Worm (Caenorhabditis elegans) whole organism, young adult: ENCODE measurements around the gene Y51B9A.14.

Experiments used
- F33H1.4 ChIP-seq: fragments of 200-800 bp; sonication (Bioruptor generic); IDR thresholded peaks from 2 replicates; pipeline ENCODE4 v1.3.6; 2022; ENCODE audit warnings: missing genetic modification reagents, missing genetic modification characterization, missing compliant biosample characterization
- F39B2.1 ChIP-seq: fragments of 200-800 bp; sonication (Bioruptor generic); IDR thresholded peaks from 2 replicates; pipeline ENCODE4 v1.3.6; 2022; ENCODE audit warnings: missing genetic modification reagents, missing genetic modification characterization, missing compliant biosample characterization
- ceh-91 ChIP-seq: fragments of 200-800 bp; sonication (Bioruptor generic); IDR thresholded peaks from 2 replicates; pipeline ENCODE4 v1.3.6; 2022; ENCODE audit warnings: missing genetic modification reagents, missing genetic modification characterization, missing compliant biosample characterization
- die-1 ChIP-seq: sonication (generic microtip); optimal IDR thresholded peaks from 2 replicates; lab custom pipeline; 2016; ENCODE audit warnings: missing genotype, mild to moderate bottlenecking, missing genetic modification characterization, missing compliant biosample characterization
- lin-26 ChIP-seq: fragments of 200-800 bp; sonication (Bioruptor generic); IDR thresholded peaks from 2 replicates; pipeline ENCODE4 v1.3.6; 2022; ENCODE audit warnings: missing genetic modification reagents, missing genetic modification characterization, missing compliant biosample characterization
- repo-1 ChIP-seq: sonication (generic microtip); optimal IDR thresholded peaks from 2 replicates; lab custom pipeline; 2017; ENCODE audit warnings: mild to moderate bottlenecking, missing genetic modification characterization, missing compliant biosample characterization
- ztf-28 ChIP-seq: fragments of 200-800 bp; sonication (Bioruptor generic); IDR thresholded peaks from 2 replicates; pipeline ENCODE4 v1.3.6; 2022; ENCODE audit warnings: missing genetic modification reagents, missing genetic modification characterization, missing compliant biosample characterization

DNA sequence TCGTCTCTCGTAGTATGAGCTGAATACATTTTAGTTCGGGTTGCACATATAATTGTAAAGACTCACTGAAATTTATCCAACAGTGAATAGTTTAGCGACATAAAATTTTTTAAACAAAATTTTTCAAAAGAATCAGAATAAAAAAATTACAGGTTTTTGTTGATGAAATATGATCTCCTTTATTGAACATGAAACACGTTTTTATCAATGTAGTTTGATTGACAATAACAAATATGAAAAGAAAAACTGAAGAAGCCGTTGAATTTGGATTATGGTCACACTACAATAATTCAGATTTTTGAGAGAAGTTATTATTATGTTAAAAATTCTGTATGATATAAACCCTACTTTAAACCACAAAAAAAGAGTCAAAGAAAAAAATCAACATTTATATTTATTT lies 41.8 kb upstream of the Y51B9A.14 start, which contains the start of gene chil-17:
- TF ChIP-seq F39B2.1 (GFP tag; lab: Robert Waterston, UW) (no peak), ztf-28 (GFP tag; lab: Robert Waterston, UW) (no peak), die-1 (no peak), F33H1.4 (GFP tag; lab: Robert Waterston, UW) (no peak), repo-1 (tag; lab: Kevin White, UChicago) (no peak), lin-26 (GFP tag; lab: Robert Waterston, UW) (no peak), ceh-91 (GFP tag; lab: Robert Waterston, UW) (no peak)
